Fruit fly (Drosophila melanogaster): ENCODE data around the gene CG31097.

Gene CG31097

DNA sequence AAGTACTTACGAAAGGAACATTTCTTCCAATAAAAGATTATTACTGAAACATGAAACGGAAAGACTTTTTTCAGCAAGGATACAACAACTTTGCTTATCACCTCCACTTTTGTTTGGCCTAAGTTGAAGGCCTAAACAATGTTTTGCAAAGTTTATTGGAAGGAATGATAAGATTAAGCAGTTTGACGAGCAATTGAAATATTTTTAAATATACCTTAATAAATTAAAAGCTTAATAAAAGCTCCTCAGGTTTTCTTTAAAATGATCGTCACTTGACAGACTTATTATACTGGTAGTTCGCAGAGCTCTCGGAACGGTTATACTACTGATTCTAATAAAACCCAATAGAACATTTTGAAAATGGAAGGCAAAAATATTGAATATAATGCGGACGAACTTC is 12.4 kb downstream of the CG31097 start, which contains the start of gene CG31104:
TSS of gene CG31104 (plus strand) at position 301 of the 400 bp plus-strand sequence.
- no peak for TF ChIP-seq CG1529 (GFP tag; optimal IDR thresholded peaks at IDR 0.05)
- peak; percentile 22 for TF ChIP-seq exex (tag; optimal IDR thresholded peaks at IDR 0.05)

- TF ChIP-seq Vsx1 (GFP tag; optimal IDR thresholded peaks at IDR 0.05), result no peak
- TF ChIP-seq CG14965 (GFP tag; optimal IDR thresholded peaks at IDR 0.05; ENCODE audit: borderline replicate concordance), result no peak
- TF ChIP-seq trh (GFP tag; optimal IDR thresholded peaks at IDR 0.05), result no peak
- TF ChIP-seq vvl (GFP tag; IDR thresholded peaks at IDR 0.05), result no peak
- no peak for TF ChIP-seq CG9876 (GFP tag; optimal IDR thresholded peaks at IDR 0.05)
- no peak for TF ChIP-seq fd96Cb (tag; optimal IDR thresholded peaks at IDR 0.05)
- no peak for TF ChIP-seq CG17802 (tag; optimal IDR thresholded peaks at IDR 0.05)
- TF ChIP-seq Optix (GFP tag; IDR thresholded peaks at IDR 0.05), result no peak
- TF ChIP-seq sima (GFP tag; optimal IDR thresholded peaks at IDR 0.05), result no peak
- TF ChIP-seq CG8924 (tag; optimal IDR thresholded peaks at IDR 0.05), result no peak
- no peak for TF ChIP-seq CG4820 (GFP tag; optimal IDR thresholded peaks at IDR 0.05)
- TF ChIP-seq CG1792 (GFP tag; optimal IDR thresholded peaks at IDR 0.05), result no peak
- TF ChIP-seq run (tag; optimal IDR thresholded peaks at IDR 0.05), result peak; percentile 69
- TF ChIP-seq exex (tag; optimal IDR thresholded peaks at IDR 0.05), result peak; percentile 37
- TF ChIP-seq phol (tag; optimal IDR thresholded peaks at IDR 0.05), result no peak
- TF ChIP-seq tgo (GFP tag; IDR thresholded peaks at IDR 0.05), result no peak
- TF ChIP-seq CG30020 (tag; optimal IDR thresholded peaks at IDR 0.05), result no peak
- TF ChIP-seq CG31224 (GFP tag; IDR thresholded peaks at IDR 0.05), result no peak
- TF ChIP-seq CG10209 (GFP tag; optimal IDR thresholded peaks at IDR 0.05), result no peak
- no peak for TF ChIP-seq slp2 (GFP tag; optimal IDR thresholded peaks at IDR 0.05)
- TF ChIP-seq grn (GFP tag; optimal IDR thresholded peaks at IDR 0.05), result peak; percentile 68
- peak in 1 of 2 experiments; percentile 59 for TF ChIP-seq Pdp1 (GFP tag; optimal IDR thresholded peaks at IDR 0.05)
- no peak for TF ChIP-seq CG10147 (GFP tag; optimal IDR thresholded peaks at IDR 0.05)
- TF ChIP-seq CG17385 (GFP tag; optimal IDR thresholded peaks at IDR 0.05), result no peak
- TF ChIP-seq CG15514 (GFP tag; optimal IDR thresholded peaks at IDR 0.05), result no peak
- TF ChIP-seq Hsf (GFP tag; optimal IDR thresholded peaks at IDR 0.05), result no peak
- no peak for TF ChIP-seq CG11085 (GFP tag; IDR thresholded peaks at IDR 0.05)
- no peak for TF ChIP-seq ara (GFP tag; IDR thresholded peaks at IDR 0.05)
- TF ChIP-seq disco-r (GFP tag; optimal IDR thresholded peaks at IDR 0.05), result no peak
- TF ChIP-seq CG3726 (GFP tag; IDR thresholded peaks at IDR 0.05), result no peak
- TF ChIP-seq sug (tag; optimal IDR thresholded peaks at IDR 0.05), result peak; percentile 18
- peak in 1 of 2 experiments; percentile 57 for TF ChIP-seq Hr78 (GFP tag; optimal IDR thresholded peaks at IDR 0.05)
- TF ChIP-seq H15 (GFP tag; IDR thresholded peaks at IDR 0.05), result no peak
- TF ChIP-seq CG10959 (GFP tag; IDR thresholded peaks at IDR 0.05), result no peak
- no peak for TF ChIP-seq Nf-YA (GFP tag; IDR thresholded peaks at IDR 0.05)
- TF ChIP-seq eve (GFP tag; optimal IDR thresholded peaks at IDR 0.05), result no peak
Measured at dm6 chr3R:25283209-25283670, 14.3 kb downstream of the CG31097 start, which contains the start of gene CG31300. TSS of gene CG31300 (plus strand) at chr3R:25283620.

DNA sequence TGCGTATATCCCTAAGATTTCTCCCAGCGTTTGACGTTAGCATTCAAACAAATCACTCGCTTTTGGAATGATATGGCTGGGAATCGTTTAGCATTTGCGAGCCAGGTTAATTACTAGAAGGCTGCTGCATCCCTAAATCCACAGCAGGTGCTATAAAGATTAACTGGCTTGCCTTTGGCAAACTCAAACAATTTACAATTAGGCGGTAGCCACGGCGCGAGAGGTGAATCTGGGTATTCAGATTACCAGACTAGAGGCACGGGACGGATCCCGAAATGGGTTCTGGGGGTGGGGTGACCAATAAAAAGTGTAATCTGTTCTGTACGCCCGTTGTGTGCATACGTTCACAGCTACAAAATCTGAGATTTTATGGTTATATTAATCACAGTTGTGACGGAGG is 16.4 kb downstream of the CG31097 start, which contains the start of gene CG11892:
TSS of gene CG11892 (plus strand) at position 384 of the 400 bp plus-strand sequence.
- TF ChIP-seq kah (GFP tag; optimal IDR thresholded peaks at IDR 0.05) (no peak), CG8290 (GFP tag; optimal IDR thresholded peaks at IDR 0.05) (no peak), CG8290 (tag; optimal IDR thresholded peaks at IDR 0.05) (peak in 1 of 2 experiments; percentile 93), CG17912 (GFP tag; optimal IDR thresholded peaks at IDR 0.05) (peak; percentile 73), Side (GFP tag; optimal IDR thresholded peaks at IDR 0.05) (no peak), Hand (GFP tag; optimal IDR thresholded peaks at IDR 0.05) (peak; percentile 12), Ets65A (GFP tag) (peak; percentile 88), org-1 (GFP tag; optimal IDR thresholded peaks at IDR 0.05) (peak; percentile 21), CG12104 (GFP tag; optimal IDR thresholded peaks at IDR 0.05) (peak; percentile 38), otp (GFP tag; IDR thresholded peaks at IDR 0.05) (peak; percentile 45; the same call in 1 of the 3 replicates), Abd-B (GFP tag; optimal IDR thresholded peaks at IDR 0.05) (no peak), CG11504 (tag; optimal IDR thresholded peaks at IDR 0.05) (no peak), CG11695 (GFP tag; IDR thresholded peaks at IDR 0.05) (0 out of 3 replicates have a peak, but pooled peaks have one; percentile 20), lab (GFP tag; optimal IDR thresholded peaks at IDR 0.05) (peak; percentile 83)
